Worm (Caenorhabditis elegans) whole organism, midembryonic: ENCODE measurements around the gene taf-3.

Experiments used
- T22C8.4 ChIP-seq: fragments of 200-800 bp; sonication (Bioruptor generic); IDR thresholded peaks from 2 replicates; pipeline ENCODE4 v1.3.6; 2022; ENCODE audit warnings: missing genetic modification characterization, missing compliant biosample characterization
- cog-1 ChIP-seq: sonication (generic microtip); optimal IDR thresholded peaks from 2 replicates; lab custom pipeline; 2016; ENCODE audit warnings: missing genetic modification characterization, missing compliant biosample characterization
- flt-1 ChIP-seq: fragments of 200-800 bp; sonication (Bioruptor generic); IDR thresholded peaks from 2 replicates; pipeline ENCODE4 v1.3.6; 2022; ENCODE audit warnings: missing genetic modification characterization, missing compliant biosample characterization
- klf-2 ChIP-seq: fragments of 200-800 bp; sonication (Bioruptor generic); conservative IDR thresholded peaks from 2 replicates; pipeline ENCODE4 v1.3.6; 2022; ENCODE audit warnings: missing genetic modification reagents, missing genetic modification characterization, missing compliant biosample characterization
- med-1 ChIP-seq: sonication (generic microtip); optimal IDR thresholded peaks from 2 replicates; lab custom pipeline; 2017; ENCODE audit warnings: missing genetic modification characterization, mild to moderate bottlenecking, missing compliant biosample characterization, antibody characterized with exemption, missing genetic modification reagents; ENCODE audit not compliant: insufficient read depth
- tab-1 ChIP-seq: fragments of 200-800 bp; sonication (Bioruptor generic); IDR thresholded peaks from 2 replicates; pipeline ENCODE4 v1.3.6; 2022; ENCODE audit warnings: missing genetic modification characterization, missing compliant biosample characterization
- ztf-23 ChIP-seq: fragments of 200-800 bp; sonication (Bioruptor generic); IDR thresholded peaks from 2 replicates; pipeline ENCODE4 v1.3.6; 2022; ENCODE audit warnings: missing genetic modification reagents, missing genetic modification characterization, missing compliant biosample characterization

DNA sequence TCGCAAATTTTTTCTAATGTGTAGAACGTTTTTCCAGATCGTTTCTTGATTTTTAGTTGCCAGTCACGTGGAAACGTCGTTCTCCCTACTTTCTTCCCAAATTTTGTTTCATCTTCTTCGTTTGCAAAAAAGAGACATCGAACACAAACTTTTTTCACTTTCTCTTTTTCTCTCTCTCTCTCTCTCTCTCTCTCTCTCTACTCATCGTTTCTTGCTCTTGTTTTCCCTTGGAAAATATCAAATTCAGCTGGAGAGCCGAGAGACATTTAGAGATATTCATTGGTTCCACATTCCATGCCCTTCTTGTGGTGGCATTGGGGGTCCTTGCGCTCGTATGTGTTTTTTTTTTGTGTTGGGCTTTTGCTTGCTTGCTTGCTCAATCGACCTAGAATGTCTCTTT, 7.0 kb downstream of the taf-3 start:
- no peak for TF ChIP-seq klf-2 (GFP tag; lab: Robert Waterston, UW)
- no peak for TF ChIP-seq flt-1 (GFP tag; lab: Robert Waterston, UW)
- TF ChIP-seq T22C8.4 (GFP tag; lab: Robert Waterston, UW): no peak
- no peak for TF ChIP-seq ztf-23 (GFP tag; lab: Robert Waterston, UW)
- TF ChIP-seq med-1 (GFP tag; lab: Kevin White, UChicago): no peak
- TF ChIP-seq tab-1 (GFP tag; lab: Robert Waterston, UW): no peak
- TF ChIP-seq cog-1 (tag; lab: Kevin White, UChicago): no peak
